Worm (Caenorhabditis elegans): ENCODE results near the gene sru-20.
"Not testable (repeated sequence)": the region's sequence is repeated elsewhere in the genome, so short reads cannot be mapped to it uniquely, and the experiment has no call there.

sru-20 gene

DNA sequence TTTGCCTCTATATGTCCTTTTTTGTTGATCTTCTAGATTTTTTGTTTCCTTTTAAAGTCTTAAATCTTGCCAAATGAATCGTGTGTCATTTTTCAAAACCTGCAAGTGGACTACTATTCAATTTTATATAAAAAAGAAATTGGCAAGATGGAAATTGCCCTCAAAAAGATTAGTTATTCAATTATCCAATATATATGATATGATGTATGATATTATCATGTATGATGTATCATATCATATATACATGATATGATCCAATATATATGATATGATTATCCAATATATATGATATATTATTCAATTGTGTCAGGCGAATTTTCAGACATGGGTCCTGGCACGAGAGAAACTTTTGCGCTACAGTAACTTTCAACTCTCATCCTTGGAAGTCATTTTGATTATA lies at the start of gene sru-20:
TSS of gene sru-20 (plus strand) at position 301 of the 400 bp plus-strand sequence.
- no peak for TF ChIP-seq ref-1 (GFP tag; conservative IDR thresholded peaks at IDR 0.05)
- no peak for TF ChIP-seq tab-1 (GFP tag; IDR thresholded peaks at IDR 0.05)
- no peak for TF ChIP-seq T22C8.4 (GFP tag; IDR thresholded peaks at IDR 0.05)
- no peak for TF ChIP-seq cog-1 (tag; optimal IDR thresholded peaks at IDR 0.05)
- TF ChIP-seq ztf-29 (GFP tag; IDR thresholded peaks at IDR 0.05) = no peak
- TF ChIP-seq ztf-23 (GFP tag; IDR thresholded peaks at IDR 0.05) = no peak
- TF ChIP-seq med-1 (GFP tag; optimal IDR thresholded peaks at IDR 0.05; ENCODE audit: insufficient read depth) = no peak
- no peak for TF ChIP-seq flt-1 (GFP tag; IDR thresholded peaks at IDR 0.05)
- no peak for TF ChIP-seq klf-2 (GFP tag; conservative IDR thresholded peaks at IDR 0.05)

DNA sequence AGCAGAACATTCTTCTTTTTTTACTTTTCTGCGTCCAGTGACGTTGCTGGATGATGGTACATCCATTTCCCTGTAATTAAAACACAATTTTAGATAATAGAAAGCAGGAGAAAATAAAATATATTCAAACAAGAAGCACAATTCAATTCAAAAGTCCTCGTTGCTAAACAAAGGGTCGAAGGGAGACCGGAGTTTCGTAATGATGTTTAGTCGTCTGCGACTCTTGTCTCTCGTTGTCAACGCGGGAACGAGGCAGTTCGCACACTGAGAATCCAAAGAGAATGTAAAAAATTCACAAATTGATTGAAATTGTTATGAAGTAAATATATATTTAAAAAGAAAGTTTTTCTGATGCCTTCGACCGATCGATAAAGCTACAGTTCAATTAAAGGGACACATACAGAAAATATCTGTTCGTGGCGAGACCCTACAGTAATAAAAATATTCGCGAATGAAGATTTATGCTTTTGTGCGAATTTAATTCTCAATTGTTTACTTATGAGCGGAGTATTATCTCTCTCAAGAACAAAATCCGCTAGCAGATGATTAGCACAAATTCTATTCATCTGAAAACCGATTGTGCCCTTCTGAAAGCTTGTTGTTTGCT lies 44.0 kb upstream of the sru-20 start, which contains the start of gene dpy-26:
TSS of gene dpy-26 (minus strand) at position 111 of the 607 bp plus-strand sequence.
- TF ChIP-seq ref-1 (GFP tag; conservative IDR thresholded peaks at IDR 0.05) = no peak

DNA sequence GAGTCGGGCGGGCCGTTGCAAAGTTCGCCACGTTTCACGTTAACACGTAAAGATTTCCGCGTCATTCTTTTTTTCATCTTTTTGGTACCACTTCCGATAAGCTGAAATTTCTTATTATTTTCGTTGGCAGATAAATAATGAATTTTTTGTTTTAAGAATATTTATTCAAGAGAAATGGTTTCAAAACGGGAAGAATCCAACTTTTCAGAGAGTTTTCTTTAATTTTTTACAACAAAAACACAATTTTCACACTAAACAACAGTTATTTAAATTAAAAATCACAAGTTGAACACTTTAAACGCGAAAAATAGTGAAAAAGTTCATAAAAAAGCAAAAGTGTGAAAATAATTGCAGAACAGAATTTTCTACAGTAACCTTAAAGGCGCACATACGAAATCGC lies 41.2 kb upstream of the sru-20 start, which contains the start of gene spe-44:
TSS of gene spe-44 (minus strand) at position 101 of the 400 bp plus-strand sequence.
- TF ChIP-seq ref-1 (GFP tag; conservative IDR thresholded peaks at IDR 0.05) (no peak), ztf-23 (GFP tag; IDR thresholded peaks at IDR 0.05) (no peak), tab-1 (GFP tag; IDR thresholded peaks at IDR 0.05) (no peak), med-1 (GFP tag; optimal IDR thresholded peaks at IDR 0.05; ENCODE audit: insufficient read depth) (no peak)

DNA sequence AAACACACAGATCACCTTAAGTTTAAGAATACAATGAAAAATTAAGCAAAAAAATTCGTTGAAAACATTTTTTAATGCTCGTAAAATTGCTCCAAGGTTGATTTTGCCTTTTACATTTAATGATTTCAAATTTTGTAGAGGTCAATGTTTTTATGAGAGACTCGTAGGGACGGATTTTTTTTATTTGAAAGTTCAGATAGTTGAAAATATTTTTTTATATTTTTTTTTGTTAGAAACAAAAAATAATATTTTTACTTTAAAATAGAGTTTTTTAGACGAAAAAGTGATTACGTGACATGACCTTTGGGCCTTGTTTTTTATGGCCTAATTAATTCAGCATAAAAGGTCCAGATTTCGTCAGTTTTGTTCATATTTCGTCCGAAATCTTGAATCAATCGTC lies 40.5 kb upstream of the sru-20 start, which contains the start of gene smz-1:
TSS of gene smz-1 (plus strand) at position 301 of the 400 bp plus-strand sequence.
- TF ChIP-seq klf-2 (GFP tag; conservative IDR thresholded peaks at IDR 0.05) (no peak), med-1 (GFP tag; optimal IDR thresholded peaks at IDR 0.05; ENCODE audit: insufficient read depth) (no peak)

DNA sequence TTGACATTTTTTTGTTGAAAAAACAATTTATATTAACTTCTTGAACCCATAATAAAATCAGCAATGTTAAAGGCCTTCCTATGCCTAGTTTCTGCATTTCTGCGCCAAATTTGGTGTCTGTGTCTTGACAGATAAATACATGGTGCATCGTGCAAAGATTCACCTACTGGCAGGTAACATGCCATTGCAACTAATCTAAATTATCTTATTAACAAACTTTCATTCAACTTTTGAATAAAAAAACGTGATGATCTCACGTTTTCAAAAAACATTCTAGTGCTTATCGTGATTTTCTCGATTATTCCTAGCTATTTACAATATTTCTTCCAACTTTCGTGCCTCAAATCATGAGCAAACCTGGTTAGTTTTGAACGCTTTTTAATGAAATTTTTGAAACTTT lies 38.7 kb upstream of the sru-20 start, which contains the start of gene C25G4.7:
TSS of gene C25G4.7 (plus strand) at position 301 of the 400 bp plus-strand sequence.
- TF ChIP-seq tab-1 (GFP tag; IDR thresholded peaks at IDR 0.05) (no peak), T22C8.4 (GFP tag; IDR thresholded peaks at IDR 0.05) (no peak), ztf-29 (GFP tag; IDR thresholded peaks at IDR 0.05) (no peak), ztf-23 (GFP tag; IDR thresholded peaks at IDR 0.05) (no peak), flt-1 (GFP tag; IDR thresholded peaks at IDR 0.05) (no peak), ref-1 (GFP tag; conservative IDR thresholded peaks at IDR 0.05) (no peak), cog-1 (tag; optimal IDR thresholded peaks at IDR 0.05) (no peak), med-1 (GFP tag; optimal IDR thresholded peaks at IDR 0.05; ENCODE audit: insufficient read depth) (no peak), klf-2 (GFP tag; conservative IDR thresholded peaks at IDR 0.05) (no peak)

DNA sequence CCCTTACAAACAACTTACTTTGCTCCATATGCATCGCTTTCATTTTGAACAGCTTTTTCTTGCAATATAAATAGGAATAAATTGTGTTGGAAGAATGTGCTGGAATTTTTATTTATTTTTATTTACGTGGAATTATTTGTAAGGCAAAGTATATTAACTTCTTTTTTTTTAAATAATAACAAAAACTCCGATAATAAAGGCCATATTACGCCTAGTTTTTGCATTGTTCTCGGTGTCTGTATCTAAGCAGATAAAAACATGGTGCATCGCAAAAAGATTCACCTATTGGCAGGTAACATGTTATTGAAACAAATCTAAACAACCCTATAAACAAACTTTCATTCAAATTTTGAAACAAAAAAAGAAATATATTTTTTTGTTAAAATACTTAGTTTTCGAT lies 31.9 kb upstream of the sru-20 start, which contains the start of gene C25G4.8:
TSS of gene C25G4.8 (minus strand) at position 101 of the 400 bp plus-strand sequence.
- TF ChIP-seq med-1 (GFP tag; optimal IDR thresholded peaks at IDR 0.05; ENCODE audit: insufficient read depth) (no peak), ref-1 (GFP tag; conservative IDR thresholded peaks at IDR 0.05) (no peak), ztf-29 (GFP tag; IDR thresholded peaks at IDR 0.05) (no peak), tab-1 (GFP tag; IDR thresholded peaks at IDR 0.05) (no peak), klf-2 (GFP tag; conservative IDR thresholded peaks at IDR 0.05) (no peak), ztf-23 (GFP tag; IDR thresholded peaks at IDR 0.05) (no peak)

DNA sequence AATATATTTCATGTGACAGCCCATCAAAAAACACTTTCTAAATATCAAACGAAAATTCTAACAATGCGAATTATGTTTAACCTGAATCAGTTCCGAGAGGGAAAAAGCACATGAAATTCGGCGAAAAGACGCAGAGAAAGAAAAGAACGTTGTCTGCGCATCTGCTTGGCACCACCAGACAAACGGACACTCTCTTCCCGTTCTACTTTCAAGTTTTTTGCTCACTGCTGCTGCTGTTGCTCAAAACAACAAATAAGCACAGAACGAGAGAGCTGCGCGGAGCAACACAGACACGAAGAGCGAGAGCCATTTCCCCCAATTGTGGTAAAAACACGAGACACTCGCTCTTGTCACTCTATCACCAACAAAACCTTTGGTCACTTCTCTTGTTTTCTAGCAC lies 30.5 kb upstream of the sru-20 start:
- TF ChIP-seq tab-1 (GFP tag; IDR thresholded peaks at IDR 0.05) = no peak
- TF ChIP-seq flt-1 (GFP tag; IDR thresholded peaks at IDR 0.05) = no peak
- no peak for TF ChIP-seq ref-1 (GFP tag; conservative IDR thresholded peaks at IDR 0.05)
- no peak for TF ChIP-seq ztf-29 (GFP tag; IDR thresholded peaks at IDR 0.05)
- TF ChIP-seq klf-2 (GFP tag; conservative IDR thresholded peaks at IDR 0.05) = no peak
- TF ChIP-seq med-1 (GFP tag; optimal IDR thresholded peaks at IDR 0.05; ENCODE audit: insufficient read depth) = no peak
- TF ChIP-seq cog-1 (tag; optimal IDR thresholded peaks at IDR 0.05) = no peak
- no peak for TF ChIP-seq ztf-23 (GFP tag; IDR thresholded peaks at IDR 0.05)

DNA sequence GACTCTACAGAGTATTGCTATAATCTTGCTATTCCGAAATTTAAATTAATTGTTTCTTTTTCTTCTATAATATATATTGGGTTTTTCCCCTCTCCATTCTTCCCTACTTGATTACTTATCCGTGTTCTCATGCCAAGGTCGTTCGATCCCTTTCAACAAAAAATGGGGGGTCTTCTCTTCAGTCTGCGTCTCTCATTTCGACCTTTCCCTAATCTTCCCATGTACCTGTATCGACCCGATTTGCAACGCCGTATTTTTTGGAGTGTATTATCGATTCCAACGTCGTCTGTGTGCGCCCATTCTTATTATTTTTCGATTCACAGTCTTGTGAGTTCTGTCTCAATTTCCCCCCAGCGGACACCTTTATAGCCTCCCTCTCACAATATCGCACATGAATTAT lies 27.5 kb upstream of the sru-20 start:
- TF ChIP-seq ztf-29 (GFP tag; IDR thresholded peaks at IDR 0.05) (no peak), flt-1 (GFP tag; IDR thresholded peaks at IDR 0.05) (no peak), ref-1 (GFP tag; conservative IDR thresholded peaks at IDR 0.05) (no peak), T22C8.4 (GFP tag; IDR thresholded peaks at IDR 0.05) (no peak), tab-1 (GFP tag; IDR thresholded peaks at IDR 0.05) (no peak), ztf-23 (GFP tag; IDR thresholded peaks at IDR 0.05) (no peak), klf-2 (GFP tag; conservative IDR thresholded peaks at IDR 0.05) (no peak), cog-1 (tag; optimal IDR thresholded peaks at IDR 0.05) (no peak), med-1 (GFP tag; optimal IDR thresholded peaks at IDR 0.05; ENCODE audit: insufficient read depth) (no peak)

DNA sequence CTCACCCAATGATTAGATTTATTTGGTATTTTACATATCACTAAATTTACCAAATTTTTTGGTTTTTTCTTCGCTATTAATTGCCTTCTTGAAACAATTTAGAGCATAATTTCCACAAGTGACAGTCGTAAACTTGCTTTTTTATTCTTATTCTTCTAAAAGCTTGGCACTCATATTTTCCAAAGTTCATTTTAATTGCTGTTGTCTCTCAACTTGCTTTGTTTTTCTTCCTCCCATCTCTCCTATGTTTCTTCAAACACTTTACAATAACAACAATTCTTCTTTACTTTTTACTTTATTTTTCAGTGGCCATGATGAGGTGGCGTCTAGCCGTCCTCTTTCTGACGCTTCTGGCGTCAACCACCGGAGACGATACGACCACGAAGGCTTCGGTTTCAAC lies 26.9 kb upstream of the sru-20 start, which contains the start of gene igdb-2:
TSS of gene igdb-2 (plus strand) at position 301 of the 400 bp plus-strand sequence.
- TF ChIP-seq ref-1 (GFP tag; conservative IDR thresholded peaks at IDR 0.05) = no peak

DNA sequence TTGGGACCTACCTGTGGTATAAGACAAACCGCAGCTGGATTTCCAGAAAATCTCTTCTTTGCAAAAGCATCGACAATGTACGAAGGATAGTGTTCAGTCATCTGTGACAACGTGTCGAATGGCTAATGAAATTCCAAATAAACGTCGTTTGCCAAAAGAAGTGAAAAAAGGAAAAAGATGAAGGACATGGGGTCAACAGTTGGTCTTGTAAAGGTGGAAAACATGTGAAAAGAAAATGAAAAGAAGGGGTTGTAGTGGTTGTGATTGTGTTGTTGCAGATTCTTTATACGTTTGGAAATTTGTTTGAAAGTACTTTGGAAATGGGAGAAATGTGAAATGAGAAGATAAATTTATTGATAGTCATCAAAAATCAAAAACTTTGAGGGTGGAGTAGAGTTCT lies 18.4 kb upstream of the sru-20 start, which contains the start of gene T04A11.1:
TSS of gene T04A11.1 (minus strand) at position 101 of the 400 bp plus-strand sequence.
- TF ChIP-seq klf-2 (GFP tag; conservative IDR thresholded peaks at IDR 0.05); T22C8.4 (GFP tag; IDR thresholded peaks at IDR 0.05); med-1 (GFP tag; optimal IDR thresholded peaks at IDR 0.05; ENCODE audit: insufficient read depth): not testable (repeated sequence)

DNA sequence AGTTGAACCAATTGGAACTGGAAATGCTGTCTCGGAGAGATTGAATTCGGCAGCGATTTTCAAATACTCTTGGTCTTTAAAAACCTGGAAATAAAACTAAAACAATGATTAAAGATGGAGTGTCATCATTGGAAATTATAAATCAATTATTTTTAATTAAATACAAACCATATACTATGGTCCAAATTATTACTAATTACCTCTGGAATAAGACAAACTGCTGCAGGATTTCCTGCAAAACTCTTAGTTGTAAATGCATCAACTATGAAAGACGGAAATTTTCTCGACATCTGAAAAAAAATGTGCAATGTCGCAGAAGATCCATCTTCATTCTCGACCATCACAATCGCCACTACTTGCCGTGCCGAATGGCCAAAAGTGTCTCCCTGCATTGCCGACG lies 16.6 kb upstream of the sru-20 start, which contains the start of gene igdb-1:
TSS of gene igdb-1 (plus strand) at position 301 of the 400 bp plus-strand sequence.
- not testable (repeated sequence) for TF ChIP-seq tab-1 (GFP tag; IDR thresholded peaks at IDR 0.05); T22C8.4 (GFP tag; IDR thresholded peaks at IDR 0.05); klf-2 (GFP tag; conservative IDR thresholded peaks at IDR 0.05)

Measured in whole organism, midembryonic.